Fruit fly (Drosophila melanogaster): Measurements from ENCODE around the gene CG32040.

CG32040 gene

DNA sequence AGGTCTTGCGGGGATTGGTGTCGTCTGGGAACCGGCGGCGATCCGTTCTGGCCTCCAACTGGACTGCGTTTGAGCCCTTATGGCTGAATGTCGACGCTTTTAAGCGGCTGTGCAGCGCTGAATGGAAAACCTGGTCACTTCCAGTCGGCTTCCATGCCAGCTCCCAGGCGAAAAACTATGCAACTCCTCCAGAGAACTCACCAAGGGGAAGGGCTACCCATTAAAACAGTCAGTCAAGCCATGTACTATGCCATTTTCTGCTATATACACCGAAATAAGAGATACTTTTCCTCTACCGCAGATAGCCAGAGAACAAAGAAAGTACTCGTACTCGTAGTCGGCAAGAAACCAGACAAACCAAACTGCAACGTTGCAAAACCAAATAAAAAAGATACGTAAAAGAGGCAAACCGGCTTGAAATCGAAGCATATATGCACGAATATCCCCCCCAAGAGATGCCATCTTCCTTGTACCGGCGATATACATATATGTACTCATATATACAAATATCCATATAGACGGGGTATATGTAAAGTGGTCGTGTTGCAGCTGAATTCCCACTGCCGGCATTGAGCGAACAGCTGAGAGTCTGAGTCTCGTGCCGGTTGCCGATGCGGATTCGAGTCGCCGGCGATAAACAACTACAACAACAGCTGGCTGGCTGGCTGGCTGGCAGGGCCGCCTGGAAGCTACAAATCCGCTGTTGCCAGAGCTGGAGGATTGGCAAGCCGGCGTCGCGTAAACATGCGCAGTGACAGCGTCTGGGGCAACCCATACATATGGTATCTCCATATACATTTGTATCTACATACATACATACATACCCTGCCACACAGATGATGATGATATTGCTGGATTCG is 25.9 kb downstream of the CG32040 start, which contains the start of gene Hsp67Ba:
Gene Hsp67Ba, minus strand, starts transcription at position 51 of the 860 bp plus-strand sequence.
- TF ChIP-seq Pif1B (GFP tag; optimal IDR thresholded peaks at IDR 0.05) (peak; percentile 11), CG12605 (GFP tag; IDR thresholded peaks at IDR 0.05) (0 out of 2 replicates have a peak, but pooled peaks have one; percentile 39), Pif1A (GFP tag; optimal IDR thresholded peaks at IDR 0.05) (no peak), Ets98B (GFP tag; IDR thresholded peaks at IDR 0.05) (no peak), rn (GFP tag; IDR thresholded peaks at IDR 0.05) (no peak), fd96Ca (GFP tag; IDR thresholded peaks at IDR 0.05) (no peak), CG8301 (tag; optimal IDR thresholded peaks at IDR 0.05) (no peak), CG4496 (GFP tag; IDR thresholded peaks at IDR 0.05) (0 out of 3 replicates have a peak, but pooled peaks have one; percentile 41), CG13204 (GFP tag; optimal IDR thresholded peaks at IDR 0.05) (peak; percentile 80)

DNA sequence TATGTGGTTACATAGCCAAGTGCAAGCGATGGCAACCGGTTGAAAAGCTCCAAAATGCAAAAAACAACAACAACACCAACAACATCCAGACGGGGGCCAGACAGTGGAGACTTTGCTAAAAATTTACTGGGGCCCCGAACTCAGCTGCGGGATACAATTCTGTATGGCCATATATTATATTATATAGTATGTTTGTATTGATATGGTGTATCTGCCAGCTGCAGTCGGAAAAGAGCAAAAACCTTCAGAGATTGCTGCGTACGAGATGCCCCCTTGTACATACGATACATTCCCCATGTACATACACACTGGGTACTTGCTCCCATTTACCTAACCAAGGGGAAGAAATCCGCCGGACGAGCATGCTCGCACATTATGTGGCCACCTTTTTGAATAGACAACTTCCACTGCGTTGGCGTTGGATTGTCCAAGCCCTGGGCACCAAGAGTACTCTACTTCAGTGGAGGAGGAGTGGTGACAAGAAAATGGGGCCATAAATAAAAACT is 26.6 kb downstream of the CG32040 start:
- peak; percentile 76 for TF ChIP-seq Snoo (tag; optimal IDR thresholded peaks at IDR 0.05)
- peak; percentile 88 for TF ChIP-seq EcR (GFP tag; optimal IDR thresholded peaks at IDR 0.05)
- no peak for TF ChIP-seq Ets98B (GFP tag; IDR thresholded peaks at IDR 0.05)
- TF ChIP-seq CG12605 (GFP tag; IDR thresholded peaks at IDR 0.05) = no peak

DNA sequence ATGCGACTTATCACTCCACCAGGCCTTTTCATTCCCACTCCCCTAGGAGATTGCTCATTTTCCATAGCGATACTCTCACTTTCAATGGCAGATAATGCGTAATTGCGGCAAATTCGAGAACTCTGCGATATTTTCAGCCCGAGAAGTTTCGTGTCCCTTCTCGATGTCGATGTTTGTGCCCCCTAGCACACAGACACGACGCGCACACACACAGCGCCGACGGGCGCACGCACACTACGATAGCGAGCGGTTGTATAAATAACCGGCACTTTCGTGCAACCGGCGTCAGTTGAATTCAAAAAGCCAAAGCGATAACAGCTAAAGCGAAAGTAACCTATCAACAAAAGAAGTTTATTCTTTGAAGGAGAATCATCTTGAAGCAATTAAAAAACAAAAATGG is 27.8 kb downstream of the CG32040 start, which contains the start of gene Hsp23:
Gene Hsp23, plus strand, starts transcription at position 281 of the 400 bp plus-strand sequence.
- TF ChIP-seq CG17806 (tag; optimal IDR thresholded peaks at IDR 0.05) (no peak), gl (tag; optimal IDR thresholded peaks at IDR 0.05) (peak; percentile 16), EcR (GFP tag; optimal IDR thresholded peaks at IDR 0.05) (peak; percentile 80), CG8159 (tag; optimal IDR thresholded peaks at IDR 0.05) (no peak), Snoo (tag; optimal IDR thresholded peaks at IDR 0.05) (peak; percentile 51), CG34367 (tag; optimal IDR thresholded peaks at IDR 0.05) (peak; percentile 9), CG4496 (GFP tag; IDR thresholded peaks at IDR 0.05) (peak; percentile 53; the same call in 1 of the 3 replicates), CG32121 (GFP tag; IDR thresholded peaks at IDR 0.05) (peak; percentile 56; the same call in 1 of the 2 replicates), CG15710 (tag; optimal IDR thresholded peaks at IDR 0.05) (peak; percentile 6), Pif1A (GFP tag; optimal IDR thresholded peaks at IDR 0.05) (no peak), CG8301 (tag; optimal IDR thresholded peaks at IDR 0.05) (peak; percentile 5), CG12605 (GFP tag; IDR thresholded peaks at IDR 0.05) (peak; percentile 59), D1 (tag; optimal IDR thresholded peaks at IDR 0.05) (no peak), CG13204 (GFP tag; optimal IDR thresholded peaks at IDR 0.05) (peak; percentile 19), Pif1B (GFP tag; optimal IDR thresholded peaks at IDR 0.05) (peak; percentile 35), rn (GFP tag; IDR thresholded peaks at IDR 0.05) (no peak), CG9948 (tag; optimal IDR thresholded peaks at IDR 0.05) (no peak), fd96Ca (GFP tag; IDR thresholded peaks at IDR 0.05) (0 out of 3 replicates have a peak, but pooled peaks have one; percentile 34), CG10348 (GFP tag; IDR thresholded peaks at IDR 0.05) (no peak), Ets98B (GFP tag; IDR thresholded peaks at IDR 0.05) (0 out of 2 replicates have a peak, but pooled peaks have one; percentile 39), CG14655 (GFP tag; optimal IDR thresholded peaks at IDR 0.05) (peak; percentile 24)

DNA sequence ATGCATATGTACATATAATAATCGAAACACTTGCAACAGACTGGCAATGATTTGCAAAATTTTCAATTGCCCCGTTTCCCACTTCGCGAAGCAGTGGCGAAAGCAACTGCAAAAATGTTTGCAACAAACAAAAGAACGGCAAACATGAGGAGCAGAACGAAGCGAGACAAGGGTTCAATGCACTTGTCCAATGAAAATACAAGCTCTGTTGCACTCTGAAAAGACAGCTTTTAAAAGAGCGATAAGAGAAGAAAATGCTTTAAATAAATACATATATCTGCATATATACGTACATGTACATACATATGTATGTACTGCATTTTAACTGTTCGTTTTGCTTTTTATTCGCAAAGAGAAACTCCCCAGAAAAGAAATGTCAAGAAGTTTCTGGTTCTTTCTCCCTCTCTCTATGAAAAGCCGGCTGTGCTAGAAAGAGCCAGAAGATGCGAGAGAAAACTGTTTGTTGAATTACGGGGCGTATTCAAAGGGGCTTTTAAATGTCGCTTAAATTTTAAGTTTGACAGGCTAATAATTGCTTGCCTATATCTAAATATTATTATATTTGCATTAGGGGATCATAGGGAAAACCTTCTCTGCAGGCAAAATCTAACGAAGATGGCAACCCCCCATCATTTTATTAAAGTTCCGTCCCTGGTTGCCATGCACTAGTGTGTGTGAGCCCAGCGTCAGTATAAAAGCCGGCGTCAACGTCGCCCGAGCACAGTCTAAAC is 29.7 kb downstream of the CG32040 start, which contains the start of gene Hsp27:
Gene Hsp27, plus strand, starts transcription at position 719 of the 731 bp plus-strand sequence.
- TF ChIP-seq CG12605 (GFP tag; IDR thresholded peaks at IDR 0.05) = peak; percentile 100
- TF ChIP-seq CG8159 (tag; optimal IDR thresholded peaks at IDR 0.05) = peak; percentile 100
- peak; percentile 100 for TF ChIP-seq Ets98B (GFP tag; IDR thresholded peaks at IDR 0.05)
- peak; percentile 99 for TF ChIP-seq gl (tag; optimal IDR thresholded peaks at IDR 0.05)
- peak; percentile 100 for TF ChIP-seq CG8301 (tag; optimal IDR thresholded peaks at IDR 0.05)
- TF ChIP-seq EcR (GFP tag; optimal IDR thresholded peaks at IDR 0.05) = peak; percentile 96
- peak; percentile 99 for TF ChIP-seq rn (GFP tag; IDR thresholded peaks at IDR 0.05)
- TF ChIP-seq Snoo (tag; optimal IDR thresholded peaks at IDR 0.05) = peak; percentile 100
- peak; percentile 100 for TF ChIP-seq CG15710 (tag; optimal IDR thresholded peaks at IDR 0.05)
- peak; percentile 100 for TF ChIP-seq CG14655 (GFP tag; optimal IDR thresholded peaks at IDR 0.05)
- peak; percentile 100 for TF ChIP-seq Pif1A (GFP tag; optimal IDR thresholded peaks at IDR 0.05)
- TF ChIP-seq CG17806 (tag; optimal IDR thresholded peaks at IDR 0.05) = peak; percentile 100
- peak; percentile 100 for TF ChIP-seq fd96Ca (GFP tag; IDR thresholded peaks at IDR 0.05)
- peak; percentile 100 for TF ChIP-seq CG9948 (tag; optimal IDR thresholded peaks at IDR 0.05)
- peak; percentile 100 for TF ChIP-seq CG32121 (GFP tag; IDR thresholded peaks at IDR 0.05)
- TF ChIP-seq Pif1B (GFP tag; optimal IDR thresholded peaks at IDR 0.05) = peak; percentile 100
- TF ChIP-seq CG4496 (GFP tag; IDR thresholded peaks at IDR 0.05) = peak; percentile 100
- peak; percentile 100 for TF ChIP-seq D1 (tag; optimal IDR thresholded peaks at IDR 0.05)
- TF ChIP-seq CG34367 (tag; optimal IDR thresholded peaks at IDR 0.05) = peak; percentile 99
- TF ChIP-seq CG13204 (GFP tag; optimal IDR thresholded peaks at IDR 0.05) = peak; percentile 98
- TF ChIP-seq CG10348 (GFP tag; IDR thresholded peaks at IDR 0.05) = peak; percentile 99
